Worm (Caenorhabditis elegans) whole organism, midembryonic: Measurements from ENCODE around the gene nlp-29.

ENCODE experiments used
- tab-1 ChIP-seq: fragments of 200-800 bp; sonication (Bioruptor generic); IDR thresholded peaks from 2 replicates; pipeline ENCODE4 v1.3.6; 2022; ENCODE audit warnings: missing genetic modification characterization, missing compliant biosample characterization
- ztf-23 ChIP-seq: fragments of 200-800 bp; sonication (Bioruptor generic); IDR thresholded peaks from 2 replicates; pipeline ENCODE4 v1.3.6; 2022; ENCODE audit warnings: missing genetic modification reagents, missing genetic modification characterization, missing compliant biosample characterization

ce11 chrV:4034303-4034702 is 50.1 kb downstream of the nlp-29 start, which contains the start of gene C49G7.7:
- TF ChIP-seq tab-1 (GFP tag; lab: Robert Waterston, UW), result no peak
- no peak for TF ChIP-seq ztf-23 (GFP tag; lab: Robert Waterston, UW)
